Fruit fly (Drosophila melanogaster) S2 (cell line): ENCODE results near the gene mag.
"Not testable (repeated sequence)": the region's sequence is repeated elsewhere in the genome, so short reads cannot be mapped to it uniquely, and the experiment has no call there.

Experiments
- CG8478 ChIP-seq: fragments of >200 bp; optimal IDR thresholded peaks from 2 replicates; lab custom pipeline; 2018
- CTCF ChIP-seq, 2 experiments: fragments of >200 bp; optimal IDR thresholded peaks; 2 replicates each; lab custom pipeline; 2018

Gene mag

DNA sequence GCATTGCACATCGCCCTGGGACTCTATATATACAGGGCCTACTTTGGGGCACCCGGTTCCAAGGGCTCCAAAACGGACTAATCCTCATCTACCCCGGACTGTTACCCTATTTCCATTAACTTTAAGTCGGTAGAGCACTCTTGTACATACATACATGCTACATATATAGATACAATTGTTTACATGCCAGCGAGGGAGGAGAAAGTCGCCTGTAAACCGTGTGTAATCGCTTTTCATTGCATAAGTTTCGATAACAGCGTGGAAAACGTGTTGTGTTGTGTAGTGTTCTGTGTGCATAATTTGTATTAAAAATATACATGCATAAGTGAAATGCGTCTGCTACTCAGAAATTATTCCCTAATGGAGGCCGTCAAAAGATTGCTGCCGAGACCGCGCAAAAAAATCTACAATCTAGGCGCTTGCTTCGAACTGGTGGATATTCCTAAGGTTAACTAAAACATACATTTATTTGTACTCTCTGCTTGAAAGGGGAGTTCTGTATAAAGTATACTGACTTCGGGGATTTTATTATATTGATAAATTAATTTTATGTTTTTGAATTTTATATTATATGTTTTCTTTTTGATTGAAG lies 13.8 kb downstream of the mag start, which contains the start of gene isoQC:
Gene isoQC, plus strand, starts transcription at position 270 of the 592 bp plus-strand sequence.
- TF ChIP-seq CTCF (optimal IDR thresholded peaks at IDR 0.05; lab: Kevin White, UChicago), result no peak
- TF ChIP-seq CG8478, result no peak

DNA sequence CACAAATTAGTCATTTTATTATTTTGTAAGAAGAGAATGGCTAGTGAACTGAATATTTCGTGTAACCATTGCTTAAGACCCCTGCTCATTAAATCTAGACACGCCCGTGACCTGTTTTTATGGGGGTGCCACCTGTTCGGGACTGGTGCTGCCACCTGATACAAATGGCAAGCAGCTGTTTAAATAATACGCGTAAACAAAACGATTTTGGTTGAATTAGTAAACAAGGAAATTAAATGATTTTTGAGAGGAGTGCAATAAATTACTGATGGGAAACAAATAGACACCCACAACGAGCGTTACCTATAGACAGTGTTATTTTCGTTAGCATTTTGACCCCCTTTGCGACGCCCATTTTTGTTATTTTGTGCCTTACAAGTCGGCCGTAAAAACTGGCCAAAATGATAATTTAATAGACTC lies 14.3 kb downstream of the mag start:
- TF ChIP-seq CTCF (optimal IDR thresholded peaks at IDR 0.05; lab: Kevin White, UChicago) (no peak), CG8478 (no peak)

DNA sequence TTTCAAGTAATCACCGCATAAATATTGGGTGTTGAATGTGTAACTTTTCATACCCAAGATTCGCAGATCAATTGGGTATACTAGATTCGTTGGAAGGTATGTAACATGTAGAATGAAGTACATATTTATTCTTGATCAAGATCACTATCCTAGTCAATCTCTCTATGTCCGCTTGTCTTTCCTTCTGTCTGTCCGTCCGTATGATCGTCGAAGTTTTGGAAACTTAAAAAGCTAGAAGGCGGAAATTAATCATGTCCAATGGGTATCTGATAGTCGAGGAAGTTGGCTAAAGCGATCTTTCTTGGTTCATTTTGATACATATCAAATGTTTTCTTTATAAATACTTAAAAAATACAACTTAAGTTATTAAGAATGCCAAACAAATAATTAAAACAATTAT lies 27.2 kb downstream of the mag start:
- TF ChIP-seq CG8478, result no peak
- TF ChIP-seq CTCF (optimal IDR thresholded peaks at IDR 0.05; lab: Kevin White, UChicago), result no peak

DNA sequence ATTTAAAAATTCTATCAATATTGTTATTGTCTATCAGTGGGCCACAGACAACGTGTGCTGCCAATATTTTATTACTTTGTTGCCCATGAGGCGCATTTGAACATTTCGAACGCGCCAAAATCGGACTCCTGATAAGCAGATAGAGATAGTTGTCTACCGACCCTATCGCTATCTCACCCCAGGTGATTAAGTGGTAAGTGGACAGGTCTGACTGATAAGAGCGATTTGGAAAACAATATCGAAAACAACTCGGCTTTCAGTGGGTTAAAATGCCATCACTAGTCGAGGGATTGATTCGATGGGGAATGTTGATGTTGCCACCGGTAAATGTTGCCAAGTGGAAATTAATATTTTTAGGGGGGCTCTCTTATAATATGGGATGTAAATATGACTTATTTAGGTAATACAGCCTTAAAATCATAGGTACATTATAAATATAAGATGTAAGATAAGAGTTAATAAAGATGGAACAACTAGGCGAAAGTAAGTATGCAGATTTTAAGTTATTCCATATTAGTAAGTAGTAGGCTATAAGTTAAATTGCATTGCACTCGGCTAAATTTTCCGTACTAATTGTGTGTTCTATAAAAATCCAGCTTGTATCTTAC lies 31.1 kb downstream of the mag start, which contains the start of gene ND-39:
Gene ND-39, plus strand, starts transcription at position 558 of the 608 bp plus-strand sequence.
- TF ChIP-seq CG8478 (no peak), CTCF (optimal IDR thresholded peaks at IDR 0.05; lab: Kevin White, UChicago) (no peak)

DNA sequence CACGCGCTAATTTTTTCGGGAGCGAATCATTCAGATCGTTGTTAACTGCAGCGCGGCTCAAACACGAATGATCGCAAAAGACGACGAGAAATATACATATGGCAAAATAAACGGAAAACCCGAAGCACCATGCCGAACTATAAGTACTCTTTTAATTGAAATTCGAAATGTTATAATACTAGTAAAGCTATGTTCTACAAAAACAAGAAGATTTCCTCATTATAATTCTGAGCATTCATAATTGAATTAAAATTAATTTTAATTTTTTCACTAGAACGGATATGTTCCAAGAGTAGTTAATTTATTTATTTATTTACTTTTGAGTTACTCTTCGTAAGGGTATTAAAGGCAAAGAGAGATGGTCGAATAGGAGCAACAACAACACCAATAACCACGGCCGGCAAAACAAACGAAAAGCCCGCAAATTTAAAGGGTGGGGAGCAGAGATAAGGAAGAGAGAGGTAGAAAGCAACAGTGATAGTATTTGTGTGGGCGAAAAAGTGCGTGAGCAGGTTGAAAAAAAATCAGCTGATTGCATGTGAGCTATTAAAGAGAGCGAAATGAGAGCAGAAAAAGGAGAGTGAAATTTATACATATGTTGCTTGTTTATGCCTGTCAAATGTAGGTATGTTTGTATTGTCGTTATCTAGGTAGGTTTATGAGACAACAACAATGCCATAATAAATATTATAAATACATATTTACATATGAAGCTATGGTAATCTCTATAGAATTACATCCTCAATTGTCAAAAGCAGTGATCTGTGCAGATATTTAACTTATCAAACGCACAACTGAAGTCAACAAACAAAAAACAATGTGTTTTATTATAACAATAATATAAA lies 33.2 kb downstream of the mag start:
- TF ChIP-seq CTCF (optimal IDR thresholded peaks at IDR 0.05; lab: Kevin White, UChicago) (no peak), CG8478 (no peak)

DNA sequence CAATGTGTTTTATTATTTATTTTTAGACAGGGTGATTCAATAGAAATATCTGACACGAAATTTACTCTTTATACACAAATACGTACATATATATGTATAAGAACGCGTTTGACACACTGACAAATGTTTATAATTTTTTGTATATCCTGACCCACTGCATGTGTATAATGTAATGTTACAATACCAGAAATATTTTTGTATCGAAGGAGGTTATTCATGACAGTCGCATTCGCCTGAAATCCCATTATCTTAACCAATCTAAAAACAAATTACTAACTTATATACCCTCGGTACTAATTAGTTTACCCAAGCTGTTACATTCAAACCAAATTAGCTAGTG lies 33.7 kb downstream of the mag start:
- TF ChIP-seq CG8478 (no peak), CTCF (optimal IDR thresholded peaks at IDR 0.05; lab: Kevin White, UChicago) (no peak)

DNA sequence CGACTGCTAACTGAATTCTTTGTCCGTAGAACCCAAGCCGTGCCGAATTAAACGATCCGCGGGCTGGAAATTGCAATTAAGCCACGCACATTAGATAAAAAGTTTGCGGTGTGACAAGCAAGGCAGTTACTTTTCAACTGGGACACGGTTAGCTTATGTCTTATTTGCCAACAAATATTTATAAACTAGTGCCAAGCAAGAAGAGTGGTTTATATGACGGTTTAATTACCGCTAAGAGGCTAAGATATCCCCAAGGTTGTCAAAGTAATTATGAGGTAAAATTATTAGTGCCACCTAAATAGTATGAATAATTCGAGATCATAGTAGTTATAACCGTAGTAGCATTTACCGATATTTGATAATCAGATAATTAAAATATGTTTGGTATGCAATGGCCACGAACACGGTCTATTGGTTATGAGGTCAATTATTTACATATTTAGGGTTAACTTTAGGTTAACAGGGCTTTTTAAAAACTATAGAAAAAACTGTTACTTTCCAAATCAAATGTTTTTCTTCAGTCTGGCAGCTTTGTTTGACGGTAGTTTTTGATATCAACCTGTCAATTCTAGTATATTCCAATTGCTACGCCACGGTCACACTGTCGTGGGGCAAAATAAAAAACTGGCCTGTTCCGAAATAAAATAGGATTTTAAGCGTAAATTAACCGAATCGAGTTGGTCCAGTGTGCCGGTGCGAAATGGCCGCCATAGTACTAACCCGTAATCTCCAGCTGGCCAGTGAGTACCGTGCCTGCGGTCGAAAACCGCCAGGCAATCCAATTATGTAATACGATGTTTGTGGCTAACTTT lies 34.5 kb downstream of the mag start, which contains the start of gene ZnT77C:
Gene ZnT77C, minus strand, starts transcription at position 142 of the 812 bp plus-strand sequence.
- TF ChIP-seq CG8478 (no peak), CTCF (optimal IDR thresholded peaks at IDR 0.05; lab: Kevin White, UChicago) (peak in 1 of 2 experiments; percentile 27)

DNA sequence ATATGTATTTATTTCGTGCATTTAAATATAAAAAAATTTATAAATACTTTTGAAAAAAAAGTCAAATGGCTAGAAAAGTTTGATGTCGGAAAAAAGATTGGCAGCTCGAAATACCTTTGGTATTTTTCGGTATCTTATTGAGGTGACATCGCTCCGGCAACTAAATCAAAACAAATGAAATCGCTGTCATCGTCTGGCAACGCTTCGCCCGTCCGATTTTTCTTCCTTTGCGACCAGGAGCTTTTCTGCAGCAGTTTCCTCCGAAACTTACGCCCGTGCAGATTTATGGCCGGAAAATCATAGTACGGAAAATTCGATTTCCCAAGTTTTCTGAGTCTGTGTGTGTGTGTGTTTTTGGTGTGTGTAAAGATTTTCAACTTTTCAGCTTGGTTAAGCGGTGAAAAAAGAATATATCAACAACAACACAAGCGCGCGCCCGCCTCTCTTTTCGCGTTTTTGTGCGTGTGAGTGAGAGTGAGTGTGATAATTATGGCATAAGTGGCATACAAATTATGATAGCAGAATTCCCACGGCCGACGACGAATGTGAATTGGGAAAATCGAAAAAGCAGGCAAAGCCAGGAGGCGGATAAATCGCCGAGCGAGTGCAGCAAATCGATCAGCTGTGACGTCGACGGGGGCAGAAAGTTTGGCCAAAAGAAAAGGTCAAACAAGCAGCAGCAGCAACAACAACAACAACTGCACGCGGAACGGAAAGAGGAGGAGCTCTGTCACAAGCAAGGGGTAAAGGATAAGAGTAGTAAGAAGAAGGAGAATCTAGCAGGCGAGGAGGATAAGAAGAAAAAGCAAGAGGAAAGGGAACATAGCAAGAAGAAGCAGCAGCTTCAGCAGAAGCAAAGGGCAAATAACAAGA lies 36.9 kb downstream of the mag start, which contains the start of gene CG32425:
Gene CG32425, plus strand, starts transcription at position 200 of the 873 bp plus-strand sequence.
- TF ChIP-seq CG8478 (no peak), CTCF (optimal IDR thresholded peaks at IDR 0.05; lab: Kevin White, UChicago) (peak; percentile 14 to 39)

DNA sequence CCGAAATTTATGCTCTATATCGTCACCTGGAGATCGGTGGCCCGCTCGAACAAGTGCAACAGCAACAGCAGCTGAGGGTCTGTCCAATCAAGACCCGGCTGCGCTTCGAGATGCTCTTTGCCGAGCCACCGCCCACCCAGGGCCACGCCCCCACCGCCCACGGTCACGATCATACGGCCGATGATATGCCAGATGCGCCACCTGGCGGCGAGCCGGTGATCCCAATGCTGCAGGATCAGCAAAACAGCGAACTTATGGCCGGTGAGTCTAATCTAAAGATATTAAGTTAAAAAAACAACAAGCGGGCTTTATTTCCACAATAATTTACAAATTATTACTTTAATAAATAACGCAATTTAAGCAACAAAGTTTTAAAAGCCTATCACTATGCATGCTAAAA lies 37.7 kb downstream of the mag start:
- TF ChIP-seq CTCF (optimal IDR thresholded peaks at IDR 0.05; lab: Kevin White, UChicago) (peak; percentile 81 to 84), CG8478 (no peak)

DNA sequence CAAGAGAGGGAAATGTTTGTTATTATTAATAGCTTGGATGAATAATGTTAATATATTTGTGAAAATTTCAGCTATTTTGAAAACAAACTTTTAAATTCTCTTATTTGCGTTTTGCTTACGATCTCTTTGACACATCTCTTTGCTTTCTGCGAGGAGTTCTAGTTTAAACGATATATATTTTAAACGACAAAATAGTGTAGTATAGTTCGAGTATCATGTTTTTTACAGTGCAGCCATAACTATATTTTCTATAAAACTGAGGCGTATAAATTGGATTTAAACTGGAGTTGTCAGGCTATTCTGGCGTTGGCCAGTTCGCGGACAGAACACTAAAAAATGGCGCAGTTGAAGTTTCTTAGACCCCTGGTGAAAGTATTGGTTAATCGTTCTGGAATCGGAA lies 39.1 kb downstream of the mag start, which contains the start of gene CG18281:
Gene CG18281, plus strand, starts transcription at position 301 of the 400 bp plus-strand sequence.
- TF ChIP-seq CG8478; CTCF (optimal IDR thresholded peaks at IDR 0.05; lab: Kevin White, UChicago): not testable (repeated sequence)

DNA sequence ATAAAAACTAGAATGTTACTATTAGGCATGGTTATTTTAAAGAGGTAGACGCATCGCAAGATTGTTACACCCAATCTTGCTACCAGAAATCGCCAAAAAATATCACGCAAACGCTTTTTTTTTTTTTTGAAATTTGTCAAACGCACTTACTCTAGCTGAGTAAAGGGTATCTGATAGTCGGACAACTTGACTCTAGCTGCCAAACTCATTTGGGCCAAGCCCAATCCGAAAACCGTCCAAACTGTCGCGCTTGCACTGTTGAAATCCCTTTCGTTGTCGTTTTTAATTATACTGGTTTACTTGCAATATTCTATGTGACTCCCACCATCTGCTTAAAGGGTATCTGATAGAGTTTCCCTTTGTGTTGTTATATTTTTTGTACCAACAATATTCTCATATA lies 42.8 kb downstream of the mag start:
- TF ChIP-seq CG8478 (no peak), CTCF (optimal IDR thresholded peaks at IDR 0.05; lab: Kevin White, UChicago) (no peak)

DNA sequence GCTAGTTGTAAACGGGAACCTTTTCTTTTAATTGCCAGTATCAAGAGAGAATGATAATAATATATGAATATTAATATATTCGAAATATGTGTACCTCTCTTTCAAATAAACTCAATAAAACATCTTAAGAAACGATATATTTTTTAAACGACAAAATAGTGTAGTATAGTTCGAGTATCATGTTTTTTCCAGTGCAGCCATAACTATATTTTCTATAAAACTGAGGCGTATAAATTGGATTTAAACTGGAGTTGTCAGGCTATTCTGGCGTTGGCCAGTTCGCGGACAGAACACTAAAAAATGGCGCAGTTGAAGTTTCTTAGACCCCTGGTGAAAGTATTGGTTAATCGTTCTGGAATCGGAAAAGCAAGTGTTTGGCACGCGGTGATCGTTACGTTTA lies 43.4 kb downstream of the mag start, which contains the start of gene CG17637:
Gene CG17637, plus strand, starts transcription at position 301 of the 400 bp plus-strand sequence.
- not testable (repeated sequence) for TF ChIP-seq CG8478; CTCF (optimal IDR thresholded peaks at IDR 0.05; lab: Kevin White, UChicago)

DNA sequence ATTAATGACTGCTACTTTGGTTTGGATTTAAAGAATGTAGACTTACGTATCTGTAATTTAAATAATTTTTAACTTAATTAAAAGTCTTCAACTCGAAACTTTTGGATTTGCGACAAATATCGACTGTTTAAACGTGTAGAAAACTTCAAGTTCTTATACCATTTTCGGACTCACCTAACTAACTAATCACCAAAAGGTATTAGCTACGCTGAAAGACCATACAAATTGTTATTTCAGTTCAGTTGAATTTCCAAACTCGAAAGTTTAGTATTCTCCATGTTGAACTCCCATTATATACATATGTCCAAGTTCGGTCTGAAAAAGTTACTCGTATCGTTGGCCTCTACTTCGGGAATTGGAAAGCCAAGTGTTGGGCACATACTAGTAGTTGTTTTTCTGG lies 45.2 kb downstream of the mag start, which contains the start of gene CG5078:
Gene CG5078, plus strand, starts transcription at position 301 of the 400 bp plus-strand sequence.
- no peak for TF ChIP-seq CTCF (optimal IDR thresholded peaks at IDR 0.05; lab: Kevin White, UChicago)
- TF ChIP-seq CG8478, result no peak

DNA sequence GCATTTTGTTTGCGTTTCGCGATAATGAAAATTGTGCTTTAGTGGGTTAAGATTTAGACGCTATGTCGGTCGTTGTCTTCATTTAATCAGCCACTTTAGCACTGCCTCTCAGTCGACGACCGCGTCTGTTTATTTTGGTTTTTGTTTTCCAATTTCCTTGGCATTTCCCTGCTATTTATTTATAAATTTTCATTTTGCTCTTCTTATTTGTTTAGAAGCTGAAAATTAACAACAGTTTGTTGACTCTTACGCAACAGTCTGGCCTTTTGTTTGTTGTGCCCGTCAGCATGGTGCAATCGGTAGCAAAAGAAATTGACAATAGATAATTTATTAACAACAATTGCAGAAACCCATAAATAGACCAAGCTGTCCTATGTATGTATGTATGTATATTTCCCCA lies 47.1 kb downstream of the mag start:
- TF ChIP-seq CG8478 (no peak), CTCF (optimal IDR thresholded peaks at IDR 0.05; lab: Kevin White, UChicago) (no peak)
